Fruit fly (Drosophila melanogaster): Measurements from ENCODE around the gene cic.

The cic gene

dm6 chr3R:20293661-20294060, 41.1 kb downstream of the cic start:
- TF ChIP-seq CG34367 (tag; optimal IDR thresholded peaks at IDR 0.05) (no peak), Ets98B (GFP tag; IDR thresholded peaks at IDR 0.05) (no peak), CG10348 (GFP tag; IDR thresholded peaks at IDR 0.05) (no peak), CG32121 (GFP tag; IDR thresholded peaks at IDR 0.05) (no peak), CG8301 (tag; optimal IDR thresholded peaks at IDR 0.05) (no peak), Pif1A (GFP tag; optimal IDR thresholded peaks at IDR 0.05) (no peak)

dm6 chr3R:20304877-20305276, 52.3 kb downstream of the cic start, which contains the start of gene CG4367:
Gene CG4367 (minus strand): TSS chr3R:20304977.
- TF ChIP-seq gl (tag; optimal IDR thresholded peaks at IDR 0.05) (no peak), CG8159 (tag; optimal IDR thresholded peaks at IDR 0.05) (no peak), Ets98B (GFP tag; IDR thresholded peaks at IDR 0.05) (no peak), CG32121 (GFP tag; IDR thresholded peaks at IDR 0.05) (no peak), rn (GFP tag; IDR thresholded peaks at IDR 0.05) (no peak), D1 (tag; optimal IDR thresholded peaks at IDR 0.05) (no peak), CG15710 (tag; optimal IDR thresholded peaks at IDR 0.05) (no peak), Pif1A (GFP tag; optimal IDR thresholded peaks at IDR 0.05) (no peak), CG12605 (GFP tag; IDR thresholded peaks at IDR 0.05) (no peak), Pif1B (GFP tag; optimal IDR thresholded peaks at IDR 0.05) (no peak), EcR (GFP tag; optimal IDR thresholded peaks at IDR 0.05) (no peak), CG4496 (GFP tag; IDR thresholded peaks at IDR 0.05) (no peak), CG9948 (tag; optimal IDR thresholded peaks at IDR 0.05) (no peak), CG10348 (GFP tag; IDR thresholded peaks at IDR 0.05) (no peak), CG34367 (tag; optimal IDR thresholded peaks at IDR 0.05) (no peak), CG13204 (GFP tag; optimal IDR thresholded peaks at IDR 0.05) (no peak), CG17806 (tag; optimal IDR thresholded peaks at IDR 0.05) (no peak)

dm6 chr3R:20305852-20306251, 53.3 kb downstream of the cic start:
- TF ChIP-seq CG8159 (tag; optimal IDR thresholded peaks at IDR 0.05) (no peak), CG34367 (tag; optimal IDR thresholded peaks at IDR 0.05) (peak; percentile 29)

- TF ChIP-seq Ets98B (GFP tag; IDR thresholded peaks at IDR 0.05) (no peak), Pif1B (GFP tag; optimal IDR thresholded peaks at IDR 0.05) (no peak), rn (GFP tag; IDR thresholded peaks at IDR 0.05) (no peak), Snoo (tag; optimal IDR thresholded peaks at IDR 0.05) (no peak), CG9948 (tag; optimal IDR thresholded peaks at IDR 0.05) (no peak), EcR (GFP tag; optimal IDR thresholded peaks at IDR 0.05) (no peak), Pif1A (GFP tag; optimal IDR thresholded peaks at IDR 0.05) (no peak), CG14655 (GFP tag; optimal IDR thresholded peaks at IDR 0.05) (no peak), gl (tag; optimal IDR thresholded peaks at IDR 0.05) (no peak), fd96Ca (GFP tag; IDR thresholded peaks at IDR 0.05) (no peak), CG4496 (GFP tag; IDR thresholded peaks at IDR 0.05) (no peak), CG8301 (tag; optimal IDR thresholded peaks at IDR 0.05) (no peak), CG13204 (GFP tag; optimal IDR thresholded peaks at IDR 0.05) (no peak)
Observed at dm6 chr3R:20307487-20307971, 55.0 kb downstream of the cic start, which contains the start of gene CG4362. Gene CG4362 (minus strand): TSS chr3R:20307537.

- TF ChIP-seq CG4496 (GFP tag; IDR thresholded peaks at IDR 0.05), result peak; percentile 91
- no peak for TF ChIP-seq fd96Ca (GFP tag; IDR thresholded peaks at IDR 0.05)
- no peak for TF ChIP-seq CG9948 (tag; optimal IDR thresholded peaks at IDR 0.05)
- peak; percentile 12 for TF ChIP-seq CG15710 (tag; optimal IDR thresholded peaks at IDR 0.05)
- no peak for TF ChIP-seq CG8159 (tag; optimal IDR thresholded peaks at IDR 0.05)
- TF ChIP-seq CG32121 (GFP tag; IDR thresholded peaks at IDR 0.05), result peak; percentile 87
- TF ChIP-seq EcR (GFP tag; optimal IDR thresholded peaks at IDR 0.05), result peak; percentile 14
- peak; percentile 10 for TF ChIP-seq CG14655 (GFP tag; optimal IDR thresholded peaks at IDR 0.05)
- peak; percentile 5 for TF ChIP-seq Snoo (tag; optimal IDR thresholded peaks at IDR 0.05)
- peak; percentile 93 for TF ChIP-seq CG12605 (GFP tag; IDR thresholded peaks at IDR 0.05)
- TF ChIP-seq Pif1A (GFP tag; optimal IDR thresholded peaks at IDR 0.05), result peak; percentile 75
- peak; percentile 70 for TF ChIP-seq CG8301 (tag; optimal IDR thresholded peaks at IDR 0.05)
- TF ChIP-seq CG17806 (tag; optimal IDR thresholded peaks at IDR 0.05), result peak; percentile 36
- no peak for TF ChIP-seq CG10348 (GFP tag; IDR thresholded peaks at IDR 0.05)
- TF ChIP-seq Ets98B (GFP tag; IDR thresholded peaks at IDR 0.05), result peak; percentile 90
- TF ChIP-seq Pif1B (GFP tag; optimal IDR thresholded peaks at IDR 0.05), result peak; percentile 81
- TF ChIP-seq D1 (tag; optimal IDR thresholded peaks at IDR 0.05), result no peak
- TF ChIP-seq gl (tag; optimal IDR thresholded peaks at IDR 0.05), result peak; percentile 75
- peak; percentile 86 for TF ChIP-seq CG13204 (GFP tag; optimal IDR thresholded peaks at IDR 0.05)
- peak; percentile 21 for TF ChIP-seq CG34367 (tag; optimal IDR thresholded peaks at IDR 0.05)
- TF ChIP-seq rn (GFP tag; IDR thresholded peaks at IDR 0.05), result no peak
Observed at dm6 chr3R:20308972-20309660, 56.5 kb downstream of the cic start, which contains the start of gene Orp8. Gene Orp8 (plus strand): TSS chr3R:20309344.

dm6 chr3R:20309661-20310497, 57.3 kb downstream of the cic start:
- TF ChIP-seq CG4496 (GFP tag; IDR thresholded peaks at IDR 0.05), result no peak
- TF ChIP-seq CG13204 (GFP tag; optimal IDR thresholded peaks at IDR 0.05), result peak; percentile 86
- 0 out of 2 replicates have a peak, but pooled peaks have one; percentile 7 for TF ChIP-seq CG32121 (GFP tag; IDR thresholded peaks at IDR 0.05)
